Worm (Caenorhabditis elegans) whole organism, late embryonic: ENCODE results near the gene ppgn-1.

Experiments used
- elt-2 ChIP-seq: sonication (generic microtip); optimal IDR thresholded peaks from 2 replicates; lab custom pipeline; 2016; ENCODE audit warnings: missing genetic modification reagents, missing genetic modification characterization, missing compliant biosample characterization
- fkh-10 ChIP-seq: fragments of 150-350 bp; optimal IDR thresholded peaks from 2 replicates; lab custom pipeline; 2014; ENCODE audit warnings: missing biosample characterization, missing genetic modification reagents, missing genetic modification characterization

Gene ppgn-1

DNA sequence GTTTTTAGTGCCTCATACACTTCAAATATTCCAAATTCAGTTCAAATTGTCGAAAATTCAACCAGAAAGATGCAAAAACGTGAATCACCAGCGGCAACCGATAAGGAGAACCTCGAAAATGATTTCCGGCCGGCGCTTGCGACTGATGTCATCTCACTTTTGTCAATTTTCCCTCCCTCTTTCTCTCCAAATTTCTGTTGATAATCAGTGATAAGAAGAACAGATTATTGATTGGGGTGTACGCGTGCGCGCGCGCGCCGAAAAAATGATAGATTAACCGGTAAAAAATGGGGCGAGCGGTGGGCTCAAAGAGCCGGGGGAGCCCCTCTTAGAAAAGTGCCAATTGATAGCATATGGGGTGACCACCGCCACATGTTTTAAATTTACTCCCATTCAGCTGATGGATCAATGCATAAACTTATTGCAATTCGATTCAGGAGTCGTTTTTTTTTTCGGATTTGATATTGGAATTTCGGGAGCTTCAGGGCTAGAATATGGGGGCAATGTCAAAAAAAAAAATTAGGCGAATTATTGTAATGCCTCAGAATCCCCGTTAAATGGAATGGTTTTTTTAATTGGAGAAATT, 64.2 kb downstream of the ppgn-1 start:
- TF ChIP-seq fkh-10 (no peak), elt-2 (tag; lab: Kevin White, UChicago) (peak; percentile 45)
